Worm (Caenorhabditis elegans) whole organism, L4 larva: ENCODE results near the gene zmp-1.

ENCODE experiments used
- D1046.2 ChIP-seq: fragments of 200-800 bp; sonication (Bioruptor generic); IDR thresholded peaks from 2 replicates; pipeline ENCODE4 v1.3.6; 2022; ENCODE audit warnings: missing genetic modification characterization, missing compliant biosample characterization
- F26F4.8 ChIP-seq: fragments of 200-800 bp; sonication (Bioruptor generic); conservative IDR thresholded peaks from 2 replicates; pipeline ENCODE4 v1.3.6; 2022; ENCODE audit warnings: missing genetic modification characterization, missing compliant biosample characterization
- T26A8.4 ChIP-seq: fragments of 200-800 bp; sonication (Bioruptor generic); IDR thresholded peaks from 2 replicates; pipeline ENCODE4 v1.3.6; 2022; ENCODE audit warnings: missing genetic modification characterization, missing compliant biosample characterization
- Y48G9A.11 ChIP-seq: fragments of 200-800 bp; sonication (Bioruptor generic); IDR thresholded peaks from 2 replicates; pipeline ENCODE4 v1.3.6; 2022; ENCODE audit warnings: missing genetic modification reagents, missing genetic modification characterization, missing compliant biosample characterization
- Y75B8A.6 ChIP-seq: fragments of 200-800 bp; sonication (Bioruptor generic); IDR thresholded peaks from 2 replicates; pipeline ENCODE4 v1.3.6; 2022; ENCODE audit warnings: missing genetic modification reagents, missing genetic modification characterization, missing compliant biosample characterization
- ZK337.2 ChIP-seq: fragments of 200-800 bp; sonication (Bioruptor generic); IDR thresholded peaks from 2 replicates; pipeline ENCODE4 v1.3.6; 2022; ENCODE audit warnings: missing genetic modification reagents, missing genetic modification characterization, missing compliant biosample characterization
- attf-4 ChIP-seq: sonication (generic microtip); optimal IDR thresholded peaks from 3 replicates; lab custom pipeline; 2017; ENCODE audit warnings: missing biosample characterization, missing genetic modification characterization
- ceh-20 ChIP-seq: fragments of 200-800 bp; sonication (Bioruptor generic); IDR thresholded peaks from 2 replicates; pipeline ENCODE4 v1.3.6; 2022; ENCODE audit warnings: missing genetic modification reagents, missing genetic modification characterization, missing compliant biosample characterization
- ceh-28 ChIP-seq: fragments of 150-350 bp; optimal IDR thresholded peaks from 2 replicates; lab custom pipeline; 2014; ENCODE audit warnings: missing biosample characterization, missing genetic modification reagents, missing genetic modification characterization
- ceh-32 ChIP-seq: sonication (generic microtip); optimal IDR thresholded peaks from 2 replicates; lab custom pipeline; 2016; ENCODE audit warnings: mild to moderate bottlenecking, missing genetic modification characterization, missing compliant biosample characterization; ENCODE audit not compliant: poor library complexity
- ces-1 ChIP-seq: fragments of 150-350 bp; sonication (generic microtip); optimal IDR thresholded peaks from 4 replicates; lab custom pipeline; 2014; ENCODE audit warnings: missing biosample characterization, missing genetic modification reagents, missing genetic modification characterization
- cey-2 ChIP-seq: sonication (generic microtip); optimal IDR thresholded peaks from 3 replicates; lab custom pipeline; 2017; ENCODE audit warnings: missing genetic modification characterization, mild to moderate bottlenecking, missing compliant biosample characterization, antibody characterized with exemption, borderline replicate concordance; ENCODE audit not compliant: insufficient read depth
- daf-12 ChIP-seq: fragments of 150-350 bp; optimal IDR thresholded peaks from 2 replicates; lab custom pipeline; 2014; ENCODE audit warnings: missing biosample characterization, missing genetic modification reagents, missing genetic modification characterization
- daf-16 ChIP-seq, 3 experiments: sonication (generic microtip); optimal IDR thresholded peaks; 2 replicates each; lab custom pipeline; 2016 to 2017; ENCODE audit warnings: missing genetic modification characterization in 3 of 3, missing genetic modification reagents in 3 of 3, mild to moderate bottlenecking in 2 of 3, missing compliant biosample characterization in 2 of 3, missing biosample characterization in 1 of 3, moderate library complexity in 1 of 3
- daf-19 ChIP-seq: fragments of 200-800 bp; sonication (Bioruptor generic); conservative IDR thresholded peaks from 2 replicates; pipeline ENCODE4 v1.3.6; 2022; ENCODE audit warnings: missing genetic modification characterization, missing compliant biosample characterization
- dmd-8 ChIP-seq: fragments of 200-800 bp; sonication (Bioruptor generic); IDR thresholded peaks from 2 replicates; pipeline ENCODE4 v1.3.6; 2022; ENCODE audit warnings: missing genetic modification characterization, missing compliant biosample characterization
- dmd-9 ChIP-seq: fragments of 200-800 bp; sonication (Bioruptor generic); IDR thresholded peaks from 2 replicates; pipeline ENCODE4 v1.3.6; 2022; ENCODE audit warnings: missing genetic modification reagents, missing genetic modification characterization, missing compliant biosample characterization
- dpl-1 ChIP-seq: fragments of 150-350 bp; optimal IDR thresholded peaks from 2 replicates; lab custom pipeline; 2014; ENCODE audit warnings: missing biosample characterization, missing genetic modification reagents, missing genetic modification characterization
- fos-1 ChIP-seq: fragments of 150-350 bp; optimal IDR thresholded peaks from 2 replicates; lab custom pipeline; 2014; ENCODE audit warnings: missing biosample characterization, missing genetic modification characterization
- hif-1 ChIP-seq, 2 experiments: sonication (generic microtip); optimal IDR thresholded peaks; 2 replicates each; lab custom pipeline; 2016 to 2017; ENCODE audit warnings: missing compliant biosample characterization in 2 of 2, missing genetic modification characterization in 2 of 2, missing genetic modification reagents in 2 of 2, missing genotype in 2 of 2, mild to moderate bottlenecking in 1 of 2
- hlh-30 ChIP-seq: sonication (generic microtip); optimal IDR thresholded peaks from 2 replicates; lab custom pipeline; 2017; ENCODE audit warnings: antibody characterized with exemption, mild to moderate bottlenecking, missing genetic modification characterization, missing compliant biosample characterization; ENCODE audit not compliant: insufficient read depth
- jun-1 ChIP-seq: fragments of 150-350 bp; optimal IDR thresholded peaks from 2 replicates; lab custom pipeline; 2014; ENCODE audit warnings: missing biosample characterization, missing genetic modification reagents, missing genetic modification characterization
- lim-7 ChIP-seq: fragments of 200-800 bp; sonication (Bioruptor generic); IDR thresholded peaks from 2 replicates; pipeline ENCODE4 v1.3.6; 2022; ENCODE audit warnings: missing genetic modification characterization, missing compliant biosample characterization
- lin-1 ChIP-seq: fragments of 200-800 bp; sonication (Bioruptor generic); IDR thresholded peaks from 2 replicates; pipeline ENCODE4 v1.3.6; 2022; ENCODE audit warnings: missing genetic modification reagents, missing genetic modification characterization, missing compliant biosample characterization
- lin-38 ChIP-seq: fragments of 200-800 bp; sonication (Bioruptor generic); IDR thresholded peaks from 2 replicates; pipeline ENCODE4 v1.3.6; 2022; ENCODE audit warnings: missing genetic modification reagents, missing genetic modification characterization, missing compliant biosample characterization
- mdl-1 ChIP-seq, 2 experiments: fragments of 150-350 bp in 1 of 2; sonication (generic microtip) in 1 of 2; optimal IDR thresholded peaks; 2 replicates each; lab custom pipeline; 2014 to 2017; ENCODE audit warnings: missing biosample characterization in 2 of 2, missing genetic modification characterization in 2 of 2
- mdt-29 ChIP-seq: fragments of 200-800 bp; sonication (Bioruptor generic); IDR thresholded peaks from 2 replicates; pipeline ENCODE4 v1.3.6; 2022; ENCODE audit warnings: missing genetic modification reagents, missing genetic modification characterization, missing compliant biosample characterization
- mep-1 ChIP-seq: fragments of 150-350 bp; sonication (generic microtip); optimal IDR thresholded peaks from 3 replicates; lab custom pipeline; 2014; ENCODE audit warnings: missing biosample characterization, missing genetic modification characterization
- mes-2 ChIP-seq: sonication (generic microtip); optimal IDR thresholded peaks from 2 replicates; lab custom pipeline; 2016; ENCODE audit warnings: missing genotype, mild to moderate bottlenecking, missing genetic modification characterization, missing compliant biosample characterization; ENCODE audit not compliant: poor library complexity, severe bottlenecking
- mxl-3 ChIP-seq: fragments of 200-800 bp; sonication (Bioruptor generic); optimal IDR thresholded peaks from 2 replicates; lab custom pipeline; 2018; ENCODE audit warnings: mild to moderate bottlenecking, missing genetic modification characterization, missing compliant biosample characterization
- nhr-10 ChIP-seq: fragments of 150-350 bp; optimal IDR thresholded peaks from 2 replicates; lab custom pipeline; 2014; ENCODE audit warnings: missing biosample characterization, missing genetic modification characterization
- nhr-11 ChIP-seq: fragments of 150-350 bp; optimal IDR thresholded peaks from 2 replicates; lab custom pipeline; 2014; ENCODE audit warnings: missing biosample characterization, missing genetic modification characterization
- nhr-237 ChIP-seq: sonication (generic microtip); optimal IDR thresholded peaks from 2 replicates; lab custom pipeline; 2017; ENCODE audit warnings: missing biosample characterization, missing genetic modification characterization
- nhr-28 ChIP-seq: fragments of 150-350 bp; optimal IDR thresholded peaks from 2 replicates; lab custom pipeline; 2014; ENCODE audit warnings: missing biosample characterization, missing genetic modification characterization
- nhr-42 ChIP-seq: fragments of 200-800 bp; sonication (Bioruptor generic); IDR thresholded peaks from 2 replicates; pipeline ENCODE4 v1.3.6; 2022; ENCODE audit warnings: missing genetic modification characterization, missing compliant biosample characterization
- nhr-48 ChIP-seq: sonication (generic microtip); optimal IDR thresholded peaks from 2 replicates; lab custom pipeline; 2016; ENCODE audit warnings: mild to moderate bottlenecking, missing genetic modification characterization, missing compliant biosample characterization
- nhr-77 ChIP-seq: fragments of 150-350 bp; optimal IDR thresholded peaks from 2 replicates; lab custom pipeline; 2014; ENCODE audit warnings: missing biosample characterization, missing genetic modification characterization
- pha-4 ChIP-seq, 2 experiments: fragments of 150-350 bp in 1 of 2; fragments of 200-800 bp in 1 of 2; sonication (Bioruptor generic) in 1 of 2; IDR thresholded peaks in 1 of 2; optimal IDR thresholded peaks in 1 of 2; 2 replicates each; pipeline versions ENCODE4 v1.3.6 to Lab custom; 2014 to 2022; ENCODE audit warnings: missing genetic modification characterization in 2 of 2, missing genetic modification reagents in 2 of 2, missing biosample characterization in 1 of 2, missing compliant biosample characterization in 1 of 2
- php-3 ChIP-seq: fragments of 200-800 bp; sonication (Bioruptor generic); IDR thresholded peaks from 2 replicates; pipeline ENCODE4 v1.3.6; 2022; ENCODE audit warnings: missing genetic modification reagents, missing genetic modification characterization, missing compliant biosample characterization
- saeg-2 ChIP-seq: fragments of 200-800 bp; sonication (Bioruptor generic); IDR thresholded peaks from 2 replicates; pipeline ENCODE4 v1.3.6; 2022; ENCODE audit warnings: missing genetic modification reagents, missing genetic modification characterization, missing compliant biosample characterization
- sdz-12 ChIP-seq: fragments of 200-800 bp; sonication (Bioruptor generic); optimal IDR thresholded peaks from 2 replicates; lab custom pipeline; 2018; ENCODE audit warnings: mild to moderate bottlenecking, missing genetic modification characterization, missing compliant biosample characterization
- set-16 ChIP-seq: fragments of 200-800 bp; sonication (Bioruptor generic); IDR thresholded peaks from 2 replicates; pipeline ENCODE4 v1.3.6; 2022; ENCODE audit warnings: missing genetic modification reagents, missing genetic modification characterization, missing compliant biosample characterization
- snpc-1.2 ChIP-seq: fragments of 200-800 bp; sonication (Bioruptor generic); IDR thresholded peaks from 2 replicates; pipeline ENCODE4 v1.3.6; 2022; ENCODE audit warnings: missing genetic modification reagents, missing genetic modification characterization, missing compliant biosample characterization
- spr-1 ChIP-seq: sonication (generic microtip); optimal IDR thresholded peaks from 2 replicates; lab custom pipeline; 2016; ENCODE audit warnings: mild to moderate bottlenecking, missing genetic modification characterization, missing compliant biosample characterization
- vab-7 ChIP-seq: fragments of 200-800 bp; sonication (Bioruptor generic); IDR thresholded peaks from 2 replicates; pipeline ENCODE4 v1.3.6; 2022; ENCODE audit warnings: missing genetic modification reagents, missing genetic modification characterization, missing compliant biosample characterization
- zfp-3 ChIP-seq: fragments of 200-800 bp; sonication (Bioruptor generic); conservative IDR thresholded peaks from 2 replicates; pipeline ENCODE4 v1.3.6; 2022; ENCODE audit warnings: missing genetic modification reagents, missing genetic modification characterization, missing compliant biosample characterization

The zmp-1 gene

DNA sequence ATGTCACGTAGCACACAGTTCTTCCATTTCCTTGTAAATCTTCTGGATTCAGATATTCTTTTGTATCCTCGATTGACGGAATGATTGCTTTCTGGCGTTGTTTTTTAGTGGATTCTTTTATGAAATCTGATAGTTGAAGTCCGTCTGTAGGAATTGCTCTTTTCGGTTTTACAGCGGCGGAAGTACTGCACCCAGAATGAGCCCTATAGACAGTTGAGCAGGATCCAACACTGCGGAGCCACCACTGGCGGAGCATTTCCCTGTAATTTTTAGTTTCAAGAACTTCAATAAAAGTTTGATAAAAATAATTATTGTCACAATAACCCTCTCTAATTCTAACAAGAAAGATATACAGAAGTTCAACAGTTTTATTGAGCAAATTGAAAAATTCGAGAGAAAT lies 13.1 kb upstream of the zmp-1 start, which contains the start of gene F25B5.5:
TSS of gene F25B5.5 (minus strand) at position 260 of the 400 bp plus-strand sequence.
- TF ChIP-seq attf-4 (tag; lab: Kevin White, UChicago) (no peak), mdt-29 (GFP tag; lab: Robert Waterston, UW) (no peak), snpc-1.2 (0 out of 2 replicates have a peak, but pooled peaks have one; percentile 29), pha-4 (GFP tag; IDR thresholded peaks at IDR 0.05; lab: Robert Waterston, UW) (no peak), pha-4 (tag; optimal IDR thresholded peaks at IDR 0.05; lab: Kevin White, UChicago) (no peak), zfp-3 (GFP tag; lab: Robert Waterston, UW) (peak; percentile 81), lim-7 (GFP tag; lab: Robert Waterston, UW) (no peak), nhr-10 (no peak), nhr-48 (tag; lab: Kevin White, UChicago) (no peak), saeg-2 (GFP tag; lab: Robert Waterston, UW) (no peak), lin-1 (0 out of 2 replicates have a peak, but pooled peaks have one; percentile 13), nhr-237 (no peak), dmd-9 (no peak), mep-1 (tag; lab: Kevin White, UChicago) (no peak), D1046.2 (GFP tag; lab: Robert Waterston, UW) (no peak), nhr-28 (tag; lab: Kevin White, UChicago) (no peak), nhr-42 (GFP tag; lab: Robert Waterston, UW) (no peak), php-3 (GFP tag; lab: Robert Waterston, UW) (0 out of 2 replicates have a peak, but pooled peaks have one; percentile 14), T26A8.4 (GFP tag; lab: Robert Waterston, UW) (peak; percentile 65; the same call in 1 of the 2 replicates), dmd-8 (GFP tag; lab: Robert Waterston, UW) (no peak), Y75B8A.6 (GFP tag; lab: Robert Waterston, UW) (no peak), set-16 (GFP tag; lab: Robert Waterston, UW) (no peak), daf-12 (no peak), ceh-28 (tag; lab: Kevin White, UChicago) (no peak), spr-1 (tag; lab: Kevin White, UChicago) (no peak), mxl-3 (GFP tag; lab: Kevin White, UChicago) (no peak), sdz-12 (GFP tag; lab: Kevin White, UChicago) (no peak), jun-1 (tag; lab: Kevin White, UChicago) (no peak), nhr-11 (tag; lab: Kevin White, UChicago) (no peak), hif-1 (tag; optimal IDR thresholded peaks at IDR 0.05; lab: Kevin White, UChicago) (no peak), lin-38 (GFP tag; lab: Robert Waterston, UW) (no peak), daf-16 (GFP tag; optimal IDR thresholded peaks at IDR 0.05; lab: Kevin White, UChicago) (no peak), daf-16 (tag; optimal IDR thresholded peaks at IDR 0.05; lab: Kevin White, UChicago) (no peak), cey-2 (tag; lab: Kevin White, UChicago) (no peak), ces-1 (GFP tag; lab: Kevin White, UChicago) (no peak), fos-1 (tag; lab: Kevin White, UChicago) (no peak)

DNA sequence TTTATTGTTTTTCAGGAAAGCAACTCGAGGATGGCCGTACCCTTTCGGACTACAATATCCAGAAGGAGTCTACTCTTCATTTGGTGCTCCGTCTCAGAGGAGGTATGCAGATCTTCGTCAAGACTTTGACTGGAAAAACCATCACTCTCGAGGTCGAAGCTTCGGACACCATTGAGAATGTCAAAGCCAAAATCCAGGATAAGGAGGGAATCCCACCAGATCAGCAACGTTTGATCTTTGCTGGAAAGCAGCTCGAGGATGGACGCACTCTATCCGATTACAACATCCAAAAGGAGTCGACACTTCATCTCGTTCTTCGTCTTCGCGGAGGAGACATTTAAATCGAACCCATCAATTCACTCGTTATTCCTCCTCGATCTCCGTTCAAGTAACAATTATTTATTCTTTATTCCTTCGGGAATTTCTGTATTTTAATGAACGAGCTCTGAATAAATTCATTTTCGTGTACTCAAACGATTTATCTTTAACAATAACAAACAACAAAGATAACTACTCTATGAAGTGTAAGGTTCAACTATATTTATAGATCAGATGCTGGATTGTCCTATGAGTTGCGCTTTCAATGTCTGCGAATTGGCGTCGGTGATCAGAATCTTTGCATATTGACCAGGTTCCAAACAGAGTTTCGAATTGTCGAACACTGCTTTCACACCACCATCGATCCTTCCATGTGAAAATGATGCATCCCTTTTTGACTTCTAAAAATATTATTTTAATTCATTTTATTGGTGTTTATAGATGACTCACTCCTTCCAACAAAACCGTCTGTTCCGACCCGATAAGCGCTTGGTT lies 10.8 kb upstream of the zmp-1 start:
- TF ChIP-seq mdl-1 (tag; optimal IDR thresholded peaks at IDR 0.05; lab: Kevin White, UChicago) (peak in 1 of 2 experiments; percentile 20), Y48G9A.11 (peak; percentile 25), vab-7 (GFP tag; lab: Robert Waterston, UW) (0 out of 2 replicates have a peak, but pooled peaks have one; percentile 12), pha-4 (GFP tag; IDR thresholded peaks at IDR 0.05; lab: Robert Waterston, UW) (peak; percentile 48; the same call in 1 of the 2 replicates), pha-4 (tag; optimal IDR thresholded peaks at IDR 0.05; lab: Kevin White, UChicago) (peak; percentile 31), ceh-20 (GFP tag; lab: Robert Waterston, UW) (peak; percentile 8; the same call in 1 of the 2 replicates), hlh-30 (tag; lab: Kevin White, UChicago) (peak; percentile 35), ceh-32 (tag; lab: Kevin White, UChicago) (no peak), jun-1 (tag; lab: Kevin White, UChicago) (peak; percentile 9), daf-19 (GFP tag; lab: Robert Waterston, UW) (peak; percentile 55; the same call in 1 of the 2 replicates), mes-2 (tag; lab: Kevin White, UChicago) (peak; percentile 64), ZK337.2 (GFP tag; lab: Robert Waterston, UW) (peak; percentile 13; the same call in 1 of the 2 replicates), F26F4.8 (no peak), dpl-1 (GFP tag; lab: Kevin White, UChicago) (peak; percentile 2), lim-7 (GFP tag; lab: Robert Waterston, UW) (peak; percentile 66), nhr-77 (tag; lab: Kevin White, UChicago) (peak; percentile 96), php-3 (GFP tag; lab: Robert Waterston, UW) (0 out of 2 replicates have a peak, but pooled peaks have one; percentile 42)
